Fruit fly (Drosophila melanogaster): ENCODE data around the gene CG33285.

Gene CG33285

DNA sequence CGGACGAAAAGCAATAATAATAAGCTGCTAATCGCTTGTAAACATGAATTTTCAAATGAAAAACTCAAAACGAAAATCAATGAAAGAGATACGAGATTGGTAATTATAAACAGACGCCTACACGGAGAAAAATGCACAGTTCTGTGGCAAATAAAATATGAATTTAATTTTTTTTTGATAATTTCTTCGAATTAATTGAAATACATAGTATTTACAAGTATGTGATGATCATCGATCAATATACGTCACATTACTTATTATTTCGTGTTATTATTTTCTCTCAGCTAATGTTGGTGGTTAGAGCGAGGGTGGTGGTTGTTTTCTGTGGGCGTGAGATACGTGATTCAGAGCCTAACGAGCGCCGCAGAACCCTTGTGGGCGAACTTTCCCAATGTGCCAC is 35.0 kb downstream of the CG33285 start (continued):
- no peak for TF ChIP-seq vnd (GFP tag; IDR thresholded peaks at IDR 0.05; ENCODE audit: partially characterized antibody)
- no peak; the same call in 2 of the 3 replicates for TF ChIP-seq otp (GFP tag; IDR thresholded peaks at IDR 0.05)
- TF ChIP-seq B-H2 (GFP tag; optimal IDR thresholded peaks at IDR 0.05), result no peak
- no peak for TF ChIP-seq CG31388 (GFP tag; optimal IDR thresholded peaks at IDR 0.05)
- TF ChIP-seq slp2 (GFP tag; optimal IDR thresholded peaks at IDR 0.05), result peak; percentile 51
- TF ChIP-seq NK7.1 (GFP tag; optimal IDR thresholded peaks at IDR 0.05), result peak; percentile 35
- peak; percentile 83 for TF ChIP-seq PHDP (tag; optimal IDR thresholded peaks at IDR 0.05)
- peak; percentile 29; the same call in 1 of the 2 replicates for TF ChIP-seq MBD-R2 (GFP tag; IDR thresholded peaks at IDR 0.05)
- peak; percentile 70 for TF ChIP-seq tap (tag; optimal IDR thresholded peaks at IDR 0.05)
- peak; percentile 73 to 76 for TF ChIP-seq dpn (GFP tag; optimal IDR thresholded peaks at IDR 0.05)
- peak; percentile 46; the same call in 2 of the 4 replicates for TF ChIP-seq Gug (GFP tag; IDR thresholded peaks at IDR 0.05)
- peak; percentile 51 for TF ChIP-seq CG3281 (GFP tag; optimal IDR thresholded peaks at IDR 0.05)
- TF ChIP-seq ind (GFP tag; optimal IDR thresholded peaks at IDR 0.05), result peak; percentile 72
- peak; percentile 58 for TF ChIP-seq Atf-2 (GFP tag; optimal IDR thresholded peaks at IDR 0.05)
- TF ChIP-seq lbe (GFP tag; optimal IDR thresholded peaks at IDR 0.05), result no peak
- peak; percentile 87 for TF ChIP-seq CG8388 (GFP tag; optimal IDR thresholded peaks at IDR 0.05)
- TF ChIP-seq CG2678 (tag; optimal IDR thresholded peaks at IDR 0.05), result peak; percentile 83
- TF ChIP-seq Bgb (GFP tag; IDR thresholded peaks at IDR 0.05; ENCODE audit: partially characterized antibody), result no peak
- peak; percentile 67 for TF ChIP-seq CG12071 (GFP tag; optimal IDR thresholded peaks at IDR 0.05)
- TF ChIP-seq pros (GFP tag; optimal IDR thresholded peaks at IDR 0.05), result peak; percentile 20
- peak; percentile 57 for TF ChIP-seq NC2β (GFP tag; optimal IDR thresholded peaks at IDR 0.05)
- peak; percentile 43 for TF ChIP-seq pum (GFP tag; optimal IDR thresholded peaks at IDR 0.05)
- no peak for TF ChIP-seq ro (GFP tag; IDR thresholded peaks at IDR 0.05)
- no peak for TF ChIP-seq CG8765 (GFP tag; IDR thresholded peaks at IDR 0.05)
- peak; percentile 62 for TF ChIP-seq CG11723 (GFP tag; optimal IDR thresholded peaks at IDR 0.05)
- no peak for TF ChIP-seq CG32767 (GFP tag; IDR thresholded peaks at IDR 0.05)
- peak; percentile 39 for TF ChIP-seq HmgZ (tag; optimal IDR thresholded peaks at IDR 0.05)
- peak; percentile 82 for TF ChIP-seq abd-A (tag; optimal IDR thresholded peaks at IDR 0.05)
- TF ChIP-seq CG13296 (GFP tag; optimal IDR thresholded peaks at IDR 0.05), result peak; percentile 4
- peak; percentile 54 for TF ChIP-seq Spps (tag; optimal IDR thresholded peaks at IDR 0.05)
- peak; percentile 30 to 50 for TF ChIP-seq Pdp1 (GFP tag; optimal IDR thresholded peaks at IDR 0.05)
- peak; percentile 78 for TF ChIP-seq CG18262 (tag; optimal IDR thresholded peaks at IDR 0.05)
- peak; percentile 55 for TF ChIP-seq chn (GFP tag; optimal IDR thresholded peaks at IDR 0.05)
- TF ChIP-seq croc (GFP tag; conservative IDR thresholded peaks at IDR 0.05), result peak; percentile 38; the same call in 2 of the 3 replicates
- TF ChIP-seq row (GFP tag; IDR thresholded peaks at IDR 0.05), result peak; percentile 84
- no peak for TF ChIP-seq tx (GFP tag; optimal IDR thresholded peaks at IDR 0.05)
- TF ChIP-seq CG7745 (tag; optimal IDR thresholded peaks at IDR 0.05), result peak; percentile 11
- no peak for TF ChIP-seq CG13894 (tag; optimal IDR thresholded peaks at IDR 0.05)
- peak; percentile 58 for TF ChIP-seq CG6254 (GFP tag; optimal IDR thresholded peaks at IDR 0.05)
- TF ChIP-seq TFAM (GFP tag; optimal IDR thresholded peaks at IDR 0.05), result no peak
- TF ChIP-seq kni (GFP tag; optimal IDR thresholded peaks at IDR 0.05), result no peak
- no peak for TF ChIP-seq z (GFP tag; IDR thresholded peaks at IDR 0.05)
- peak; percentile 83 for TF ChIP-seq oc (tag; optimal IDR thresholded peaks at IDR 0.05)
- no peak for TF ChIP-seq Doc3 (GFP tag; IDR thresholded peaks at IDR 0.05; ENCODE audit: partially characterized antibody)
- peak; percentile 61 for TF ChIP-seq CG1602 (GFP tag; optimal IDR thresholded peaks at IDR 0.05)
- no peak for TF ChIP-seq disco-r (GFP tag; optimal IDR thresholded peaks at IDR 0.05)
- peak; percentile 52 for TF ChIP-seq CG18619 (GFP tag; optimal IDR thresholded peaks at IDR 0.05)
- peak; percentile 81 for TF ChIP-seq CG6689 (GFP tag; IDR thresholded peaks at IDR 0.05)
- TF ChIP-seq hbn (GFP tag; IDR thresholded peaks at IDR 0.05; ENCODE audit: partially characterized antibody), result no peak
- peak; percentile 86 for TF ChIP-seq lab (GFP tag; optimal IDR thresholded peaks at IDR 0.05)

Data from whole organism, embryonic.